Fruit fly (Drosophila melanogaster): Measurements from ENCODE around the gene Cpr67B.

The Cpr67B gene

DNA sequence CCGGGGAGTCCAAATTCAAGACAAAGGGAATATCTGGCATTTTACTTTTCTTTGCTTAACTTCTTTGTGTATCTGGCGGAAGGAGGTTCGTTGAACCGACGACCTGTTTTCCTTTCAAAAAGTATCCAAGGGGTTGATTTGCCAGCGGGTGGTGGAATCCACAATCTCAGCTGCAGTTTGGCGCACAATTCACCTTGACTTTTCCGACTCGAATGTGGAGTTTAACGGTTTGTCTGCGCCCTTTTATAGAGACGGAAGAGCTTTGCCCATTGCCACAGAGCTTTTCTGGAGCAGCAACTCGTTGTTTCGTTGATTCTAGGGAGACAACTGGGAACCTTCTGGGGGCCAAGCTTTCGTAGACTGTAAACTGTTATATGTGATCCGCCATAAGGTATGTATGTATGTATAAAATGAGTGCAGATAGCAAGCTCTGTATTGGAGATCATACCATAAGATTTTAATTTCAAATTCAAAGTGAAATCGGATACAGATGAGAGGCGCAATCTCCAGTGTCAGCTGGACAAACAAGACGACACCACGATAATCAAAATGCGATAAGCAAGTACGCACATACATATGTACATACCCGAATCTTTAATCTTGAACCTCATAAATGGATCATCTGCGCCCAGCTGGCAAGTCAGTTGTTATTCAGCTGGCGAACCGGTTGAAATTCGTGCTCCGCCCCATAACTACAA is 32.2 kb upstream of the Cpr67B start, which contains the start of the genes Hsp67Bc, CG4456 and Hsp22:
Hsp67Bc (minus strand) TSS at position 220 of the 698 bp plus-strand sequence.
CG4456 (plus strand) TSS at position 445 of the 698 bp plus-strand sequence.
Hsp22 (plus strand) TSS at position 654 of the 698 bp plus-strand sequence.
- TF ChIP-seq Clk (GFP tag; optimal IDR thresholded peaks at IDR 0.05) (no peak), cic (GFP tag; optimal IDR thresholded peaks at IDR 0.05) (peak; percentile 39), cnc (optimal IDR thresholded peaks at IDR 0.05) (no peak), CG33017 (tag; optimal IDR thresholded peaks at IDR 0.05) (no peak), CG7045 (GFP tag; optimal IDR thresholded peaks at IDR 0.05) (no peak), CG7101 (tag; optimal IDR thresholded peaks at IDR 0.05) (no peak), ovo (GFP tag; optimal IDR thresholded peaks at IDR 0.05) (peak; percentile 19), CG5204 (GFP tag; optimal IDR thresholded peaks at IDR 0.05) (no peak), Hr96 (GFP tag; optimal IDR thresholded peaks at IDR 0.05) (no peak), CG12768 (GFP tag; optimal IDR thresholded peaks at IDR 0.05) (peak; percentile 33)

dm6 chr3L:9373374-9374004 is 31.1 kb upstream of the Cpr67B start:
- TF ChIP-seq CG5204 (GFP tag; optimal IDR thresholded peaks at IDR 0.05) (no peak), tj (GFP tag; optimal IDR thresholded peaks at IDR 0.05) (peak; percentile 35), CG11617 (GFP tag; optimal IDR thresholded peaks at IDR 0.05) (peak; percentile 73), kay (GFP tag; ENCODE audit: borderline replicate concordance) (no peak), cnc (optimal IDR thresholded peaks at IDR 0.05) (no peak), CG33017 (tag; optimal IDR thresholded peaks at IDR 0.05) (peak; percentile 71), pad (GFP tag; optimal IDR thresholded peaks at IDR 0.05) (peak; percentile 46), CG7045 (GFP tag; optimal IDR thresholded peaks at IDR 0.05) (peak; percentile 74), Crg-1 (GFP tag; optimal IDR thresholded peaks at IDR 0.05) (peak; percentile 1), CG14711 (tag; optimal IDR thresholded peaks at IDR 0.05) (peak; percentile 64), cic (GFP tag; optimal IDR thresholded peaks at IDR 0.05) (peak; percentile 23), toe (GFP tag; optimal IDR thresholded peaks at IDR 0.05) (no peak), CG7101 (tag; optimal IDR thresholded peaks at IDR 0.05) (peak; percentile 58), ovo (GFP tag; optimal IDR thresholded peaks at IDR 0.05) (no peak), bab1 (GFP tag; optimal IDR thresholded peaks at IDR 0.05) (peak; percentile 30), Mnt (GFP tag; optimal IDR thresholded peaks at IDR 0.05) (peak; percentile 17), Clk (GFP tag; optimal IDR thresholded peaks at IDR 0.05) (peak; percentile 50), CG1620 (GFP tag; optimal IDR thresholded peaks at IDR 0.05) (no peak), CG12768 (GFP tag; optimal IDR thresholded peaks at IDR 0.05) (peak; percentile 51), Hr96 (GFP tag; optimal IDR thresholded peaks at IDR 0.05) (no peak)

DNA sequence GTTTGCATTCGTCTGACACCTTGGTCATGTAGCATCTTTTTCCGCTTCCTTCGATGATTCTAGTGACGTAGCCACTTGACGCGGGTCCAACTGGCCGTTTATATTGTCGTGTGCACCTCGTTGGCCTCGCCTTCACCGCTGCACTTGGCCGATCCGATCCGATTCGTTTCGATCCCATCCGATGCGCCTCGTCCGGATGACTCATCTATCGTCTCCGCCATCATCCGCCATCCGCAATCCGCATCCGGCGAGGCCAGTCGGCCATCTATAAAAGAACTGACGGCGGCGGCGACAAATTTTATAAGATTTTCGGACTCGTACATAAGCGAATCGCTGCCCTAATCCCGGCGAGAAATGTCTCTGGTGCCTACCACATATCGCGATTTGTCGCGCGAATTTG is 29.5 kb upstream of the Cpr67B start, which contains the start of gene CG4461:
CG4461 (plus strand) TSS at position 301 of the 400 bp plus-strand sequence.
- TF ChIP-seq CG12768 (GFP tag; optimal IDR thresholded peaks at IDR 0.05) (no peak), CG7045 (GFP tag; optimal IDR thresholded peaks at IDR 0.05) (no peak), cnc (optimal IDR thresholded peaks at IDR 0.05) (no peak), CG33017 (tag; optimal IDR thresholded peaks at IDR 0.05) (no peak), kay (GFP tag; ENCODE audit: borderline replicate concordance) (no peak), Hr96 (GFP tag; optimal IDR thresholded peaks at IDR 0.05) (no peak), CG11617 (GFP tag; optimal IDR thresholded peaks at IDR 0.05) (no peak), Crg-1 (GFP tag; optimal IDR thresholded peaks at IDR 0.05) (no peak)

DNA sequence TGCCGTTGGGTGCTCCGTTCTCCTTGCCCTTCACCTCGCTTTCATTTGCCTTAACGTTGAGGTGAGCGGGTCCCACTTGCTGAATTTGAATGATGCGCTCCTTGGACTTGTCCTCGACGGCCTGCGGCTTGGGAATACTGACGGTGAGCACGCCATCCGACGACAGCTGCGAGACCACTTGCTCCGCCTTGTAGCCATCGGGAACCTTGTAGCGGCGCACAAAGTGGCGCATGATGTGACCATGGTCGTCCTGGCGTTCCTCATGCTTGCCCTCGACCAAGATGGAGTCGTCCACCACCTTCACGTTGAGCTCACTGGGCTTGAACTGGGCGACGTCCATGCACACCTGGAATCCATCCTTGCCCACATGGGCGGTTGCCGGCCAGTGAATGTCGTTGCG is 28.0 kb upstream of the Cpr67B start:
- peak; percentile 63 for TF ChIP-seq Clk (GFP tag; optimal IDR thresholded peaks at IDR 0.05)
- TF ChIP-seq cic (GFP tag; optimal IDR thresholded peaks at IDR 0.05): no peak
- TF ChIP-seq cnc (optimal IDR thresholded peaks at IDR 0.05): no peak
- TF ChIP-seq CG7045 (GFP tag; optimal IDR thresholded peaks at IDR 0.05): no peak
- no peak for TF ChIP-seq CG12768 (GFP tag; optimal IDR thresholded peaks at IDR 0.05)
- no peak for TF ChIP-seq bab1 (GFP tag; optimal IDR thresholded peaks at IDR 0.05)
- TF ChIP-seq CG5204 (GFP tag; optimal IDR thresholded peaks at IDR 0.05): no peak
- no peak for TF ChIP-seq CG14711 (tag; optimal IDR thresholded peaks at IDR 0.05)

- TF ChIP-seq Crg-1 (GFP tag; optimal IDR thresholded peaks at IDR 0.05) (peak; percentile 55), ovo (GFP tag; optimal IDR thresholded peaks at IDR 0.05) (no peak), pad (GFP tag; optimal IDR thresholded peaks at IDR 0.05) (peak; percentile 49), Clk (GFP tag; optimal IDR thresholded peaks at IDR 0.05) (peak; percentile 40), toe (GFP tag; optimal IDR thresholded peaks at IDR 0.05) (no peak), CG5204 (GFP tag; optimal IDR thresholded peaks at IDR 0.05) (no peak), cnc (optimal IDR thresholded peaks at IDR 0.05) (no peak), kay (GFP tag; ENCODE audit: borderline replicate concordance) (peak; percentile 99), CG33017 (tag; optimal IDR thresholded peaks at IDR 0.05) (peak; percentile 79), Mnt (GFP tag; optimal IDR thresholded peaks at IDR 0.05) (peak; percentile 62), CG7101 (tag; optimal IDR thresholded peaks at IDR 0.05) (peak; percentile 78), cic (GFP tag; optimal IDR thresholded peaks at IDR 0.05) (peak; percentile 41), CG1620 (GFP tag; optimal IDR thresholded peaks at IDR 0.05) (no peak), CG14711 (tag; optimal IDR thresholded peaks at IDR 0.05) (peak; percentile 81), CG7045 (GFP tag; optimal IDR thresholded peaks at IDR 0.05) (peak; percentile 70), bab1 (GFP tag; optimal IDR thresholded peaks at IDR 0.05) (peak; percentile 76), Hr96 (GFP tag; optimal IDR thresholded peaks at IDR 0.05) (peak; percentile 50), CG12768 (GFP tag; optimal IDR thresholded peaks at IDR 0.05) (peak; percentile 77), CG11617 (GFP tag; optimal IDR thresholded peaks at IDR 0.05) (peak; percentile 89), tj (GFP tag; optimal IDR thresholded peaks at IDR 0.05) (peak; percentile 44)
These were observed 27.2 kb upstream of the Cpr67B start, which contains the start of gene Hsp26 for dm6 chr3L:9377198-9378035. Hsp26 (minus strand) TSS chr3L:9377427.

Data from whole organism, adult.